Fruit fly (Drosophila melanogaster) whole organism, wandering third instar larva: Measurements from ENCODE around the gene Ref1.

Experiments
- Abd-B ChIP-seq: fragments of >200 bp; optimal IDR thresholded peaks from 2 replicates; lab custom pipeline; 2017; ENCODE audit warnings: missing biosample characterization, missing genetic modification characterization
- CG32264 ChIP-seq: fragments of 200-800 bp; sonication (Bioruptor generic); optimal IDR thresholded peaks from 2 replicates; lab custom pipeline; 2016; ENCODE audit warnings: missing biosample characterization, missing genetic modification characterization
- CG9705 ChIP-seq: fragments of 200-800 bp; sonication (Bioruptor generic); optimal IDR thresholded peaks from 2 replicates; lab custom pipeline; 2018; ENCODE audit warnings: missing biosample characterization, mild to moderate bottlenecking, missing genetic modification characterization
- br ChIP-seq: fragments of 200-800 bp; sonication (Bioruptor generic); optimal IDR thresholded peaks from 2 replicates; lab custom pipeline; 2016; ENCODE audit warnings: missing biosample characterization, missing genetic modification characterization
- fru ChIP-seq: fragments of 200-800 bp; sonication (Bioruptor generic); optimal IDR thresholded peaks from 3 replicates; lab custom pipeline; 2016; ENCODE audit warnings: missing biosample characterization, mild to moderate bottlenecking, missing genetic modification characterization
- psq ChIP-seq: fragments of 200-800 bp; sonication (Bioruptor generic); optimal IDR thresholded peaks from 3 replicates; lab custom pipeline; 2017; ENCODE audit warnings: missing biosample characterization, mild to moderate bottlenecking, missing genetic modification characterization, moderate library complexity

DNA sequence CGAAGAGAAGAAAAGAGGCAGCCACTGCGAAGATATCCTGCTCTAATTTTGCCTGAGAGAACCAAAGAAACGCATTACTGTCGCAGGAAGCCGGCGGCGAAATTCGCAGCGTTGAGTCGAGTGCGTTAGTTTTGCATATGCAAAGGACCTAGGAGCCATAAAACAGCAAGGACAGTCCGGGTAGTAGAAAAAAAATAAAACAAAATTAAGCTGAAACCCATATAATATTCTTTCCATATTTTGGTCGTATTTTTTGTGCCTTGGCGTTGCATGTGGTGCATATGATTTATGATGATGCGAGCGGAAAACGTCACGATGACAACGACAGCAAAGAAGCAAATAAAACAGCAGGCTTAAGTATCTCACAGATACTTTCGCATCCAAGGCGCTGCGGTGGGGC is 46.5 kb downstream of the Ref1 start:
- TF ChIP-seq fru (GFP tag; lab: Kevin White, UChicago): no peak
- no peak for TF ChIP-seq Abd-B
- TF ChIP-seq CG9705 (GFP tag; lab: Kevin White, UChicago): no peak
- no peak for TF ChIP-seq br
- no peak for TF ChIP-seq psq (GFP tag; lab: Kevin White, UChicago)
- no peak for TF ChIP-seq CG32264 (GFP tag; lab: Kevin White, UChicago)
